Worm (Caenorhabditis elegans) whole organism, early embryonic: ENCODE measurements around the gene alh-13.

Experiments used
- B0310.2 ChIP-seq: sonication (generic microtip); optimal IDR thresholded peaks from 2 replicates; lab custom pipeline; 2016; ENCODE audit warnings: mild to moderate bottlenecking, missing genetic modification characterization, missing compliant biosample characterization
- F13C5.2 ChIP-seq: sonication (generic microtip); optimal IDR thresholded peaks from 2 replicates; lab custom pipeline; 2017; ENCODE audit warnings: mild to moderate bottlenecking, missing genetic modification characterization, inconsistent platforms, missing compliant biosample characterization
- aly-1 ChIP-seq: sonication (generic microtip); optimal IDR thresholded peaks from 2 replicates; lab custom pipeline; 2016; ENCODE audit warnings: missing genetic modification characterization, missing compliant biosample characterization
- ama-1 ChIP-seq: fragments of 150-350 bp; optimal IDR thresholded peaks from 2 replicates; lab custom pipeline; 2014
- ceh-13 ChIP-seq: fragments of 200-800 bp; sonication (Bioruptor generic); optimal IDR thresholded peaks from 2 replicates; lab custom pipeline; 2018; ENCODE audit warnings: mild to moderate bottlenecking, missing genetic modification characterization, missing compliant biosample characterization
- ceh-36 ChIP-seq: sonication (generic microtip); optimal IDR thresholded peaks from 2 replicates; lab custom pipeline; 2016; ENCODE audit warnings: missing genetic modification characterization, inconsistent platforms, missing compliant biosample characterization
- flt-1 ChIP-seq: fragments of 200-800 bp; sonication (Bioruptor generic); IDR thresholded peaks from 2 replicates; pipeline ENCODE4 v1.3.6; 2022; ENCODE audit warnings: missing genetic modification characterization, missing compliant biosample characterization
- hmbx-1 ChIP-seq: sonication (generic microtip); optimal IDR thresholded peaks from 2 replicates; lab custom pipeline; 2016; ENCODE audit warnings: mild to moderate bottlenecking, missing genetic modification characterization, missing compliant biosample characterization
- hmg-4 ChIP-seq: fragments of 200-800 bp; sonication (Bioruptor generic); optimal IDR thresholded peaks from 2 replicates; lab custom pipeline; 2018; ENCODE audit warnings: mild to moderate bottlenecking, missing genetic modification characterization, missing compliant biosample characterization
- hnd-1 ChIP-seq: sonication (generic microtip); optimal IDR thresholded peaks from 2 replicates; lab custom pipeline; 2016; ENCODE audit warnings: missing genetic modification characterization, missing compliant biosample characterization
- scrt-1 ChIP-seq: fragments of 200-800 bp; sonication (Bioruptor generic); IDR thresholded peaks from 2 replicates; pipeline ENCODE4 v1.3.6; 2022; ENCODE audit warnings: missing genetic modification characterization, missing compliant biosample characterization
- sea-1 ChIP-seq: fragments of 200-800 bp; sonication (Bioruptor generic); conservative IDR thresholded peaks from 2 replicates; pipeline ENCODE4 v1.3.6; 2022; ENCODE audit warnings: missing genetic modification characterization, missing compliant biosample characterization
- tbx-11 ChIP-seq: fragments of 200-800 bp; sonication (Bioruptor generic); IDR thresholded peaks from 2 replicates; pipeline ENCODE4 v1.3.6; 2022; ENCODE audit warnings: missing genetic modification characterization, missing compliant biosample characterization
- tbx-37 ChIP-seq: fragments of 200-800 bp; sonication (Bioruptor generic); conservative IDR thresholded peaks from 2 replicates; pipeline ENCODE4 v1.3.6; 2022; ENCODE audit warnings: missing genetic modification reagents, missing genetic modification characterization, missing compliant biosample characterization
- tra-4 ChIP-seq: sonication (generic microtip); optimal IDR thresholded peaks from 2 replicates; lab custom pipeline; 2017; ENCODE audit warnings: missing genetic modification characterization, missing compliant biosample characterization

Gene alh-13

DNA sequence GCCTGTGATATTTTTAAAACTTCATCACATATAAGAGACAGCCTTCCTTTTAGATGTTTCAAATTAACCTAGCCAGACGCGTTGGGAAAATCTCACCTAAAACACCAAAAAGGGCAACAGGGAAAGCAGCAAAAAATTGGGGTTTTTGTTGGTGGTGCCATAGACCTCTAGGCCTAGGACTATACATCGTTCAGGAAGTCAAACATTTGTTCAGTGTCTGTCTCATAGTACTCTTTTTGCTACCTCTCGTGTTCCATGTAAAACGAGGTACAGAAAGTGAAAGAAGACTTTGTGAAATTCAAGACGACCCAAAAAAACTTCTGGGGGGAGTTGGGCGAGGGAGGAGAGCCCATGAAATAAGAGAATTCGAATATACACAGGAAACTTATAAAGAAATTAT lies 46.9 kb downstream of the alh-13 start:
- no peak for TF ChIP-seq flt-1 (GFP tag; lab: Robert Waterston, UW)
- no peak for TF ChIP-seq tbx-11
- TF ChIP-seq hmbx-1, result no peak
- TF ChIP-seq scrt-1 (GFP tag; lab: Robert Waterston, UW), result no peak
- TF ChIP-seq tra-4 (tag; lab: Kevin White, UChicago), result no peak
- no peak for TF ChIP-seq hnd-1 (tag; lab: Kevin White, UChicago)
- no peak for TF ChIP-seq F13C5.2 (tag; lab: Kevin White, UChicago)
- no peak for TF ChIP-seq ceh-36 (tag; lab: Kevin White, UChicago)
- TF ChIP-seq tbx-37, result no peak
- TF ChIP-seq hmg-4 (GFP tag; lab: Kevin White, UChicago), result no peak
- no peak for TF ChIP-seq B0310.2 (tag; lab: Kevin White, UChicago)
- no peak for TF ChIP-seq ama-1 (lab: Kevin White, UChicago)
- no peak for TF ChIP-seq aly-1 (tag; lab: Kevin White, UChicago)
- no peak for TF ChIP-seq ceh-13 (GFP tag; lab: Kevin White, UChicago)

- no peak for TF ChIP-seq sea-1
- TF ChIP-seq flt-1 (GFP tag; lab: Robert Waterston, UW), result no peak
Measured at ce11 chrX:12834848-12835247, 52.7 kb downstream of the alh-13 start.
